Worm (Caenorhabditis elegans): Measurements from ENCODE around the gene srw-21.

DNA sequence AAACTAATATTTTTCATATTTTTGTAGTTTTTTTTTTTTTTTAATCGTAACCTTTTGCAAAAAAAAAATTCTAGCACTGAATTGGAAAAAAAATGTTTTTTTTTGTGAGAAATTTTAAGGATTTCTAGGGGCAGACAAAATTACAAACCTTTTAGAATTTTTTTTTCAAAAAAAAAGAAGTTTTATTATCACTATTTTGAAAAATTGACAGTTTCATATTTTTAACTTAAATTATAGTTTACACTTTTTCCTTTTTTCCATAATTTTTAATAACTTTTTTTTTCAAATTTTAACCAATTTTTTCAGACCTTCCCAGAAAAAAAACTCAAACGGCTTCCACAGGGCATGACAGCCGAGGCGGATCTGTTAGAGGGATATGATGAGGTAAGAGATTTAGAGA is 16.8 kb upstream of the srw-21 start, which contains the start of gene dpf-1:
- no peak for TF ChIP-seq hmbx-1 (tag; optimal IDR thresholded peaks at IDR 0.05)
- no peak for TF ChIP-seq ceh-36 (tag; optimal IDR thresholded peaks at IDR 0.05)
- TF ChIP-seq ceh-13 (GFP tag; optimal IDR thresholded peaks at IDR 0.05), result no peak
